Fruit fly (Drosophila melanogaster) whole organism, pupa: ENCODE results near the gene Fign.

Experiments used
- Ets98B ChIP-seq: fragments of 200-800 bp; sonication (Bioruptor generic); IDR thresholded peaks from 2 replicates; pipeline ENCODE4 v1.3.6; 2022; ENCODE audit warnings: missing biosample characterization, missing genetic modification characterization
- gl ChIP-seq: fragments of 200-800 bp; sonication (Bioruptor generic); optimal IDR thresholded peaks from 2 replicates; lab custom pipeline; 2018; ENCODE audit warnings: missing biosample characterization, mild to moderate bottlenecking, missing genetic modification characterization
- rn ChIP-seq: fragments of 200-800 bp; sonication (Bioruptor generic); IDR thresholded peaks from 2 replicates; pipeline ENCODE4 v1.3.6; 2022; ENCODE audit warnings: missing biosample characterization, missing genetic modification characterization

dm6 chr2L:3341231-3341935, 21.7 kb upstream of the Fign start:
- TF ChIP-seq Ets98B (GFP tag; lab: Robert Waterston, UW) (no peak), rn (no peak), gl (tag; lab: Kevin White, UChicago) (no peak)
